Fruit fly (Drosophila melanogaster) whole organism, pupa: ENCODE data around the gene Ppn.

Source experiments
- CG10348 ChIP-seq: fragments of 200-800 bp; sonication (Bioruptor generic); IDR thresholded peaks from 2 replicates; pipeline ENCODE4 v1.3.6; 2022; ENCODE audit warnings: missing biosample characterization, missing genetic modification characterization
- CG12605 ChIP-seq: fragments of 200-800 bp; sonication (Bioruptor generic); IDR thresholded peaks from 2 replicates; pipeline ENCODE4 v1.3.6; 2022; ENCODE audit warnings: missing biosample characterization, missing genetic modification characterization
- CG13204 ChIP-seq: fragments of 200-800 bp; sonication (Bioruptor generic); optimal IDR thresholded peaks from 2 replicates; lab custom pipeline; 2018; ENCODE audit warnings: missing biosample characterization, mild to moderate bottlenecking, missing genetic modification characterization, moderate library complexity
- CG14655 ChIP-seq: fragments of 200-800 bp; sonication (Bioruptor generic); optimal IDR thresholded peaks from 3 replicates; lab custom pipeline; 2017; ENCODE audit warnings: mild to moderate bottlenecking, missing biosample characterization, missing genetic modification reagents, missing genetic modification characterization
- CG15710 ChIP-seq: fragments of 200-800 bp; sonication (Bioruptor generic); optimal IDR thresholded peaks from 2 replicates; lab custom pipeline; 2018; ENCODE audit warnings: missing biosample characterization, mild to moderate bottlenecking, missing genetic modification characterization, moderate library complexity
- CG17806 ChIP-seq: fragments of 200-800 bp; sonication (Bioruptor generic); optimal IDR thresholded peaks from 2 replicates; lab custom pipeline; 2018; ENCODE audit warnings: missing biosample characterization, mild to moderate bottlenecking, missing genetic modification characterization, moderate library complexity
- CG32121 ChIP-seq: fragments of 200-800 bp; sonication (Bioruptor generic); IDR thresholded peaks from 2 replicates; pipeline ENCODE4 v1.3.6; 2022; ENCODE audit warnings: missing biosample characterization, missing genetic modification characterization
- CG34367 ChIP-seq: fragments of 200-800 bp; sonication (Bioruptor generic); optimal IDR thresholded peaks from 2 replicates; lab custom pipeline; 2018; ENCODE audit warnings: missing biosample characterization, mild to moderate bottlenecking, missing genetic modification characterization
- CG4496 ChIP-seq: fragments of 200-800 bp; sonication (Bioruptor generic); IDR thresholded peaks from 3 replicates; pipeline ENCODE4 v1.3.6; 2022; ENCODE audit warnings: missing biosample characterization, missing genetic modification characterization
- CG8159 ChIP-seq: fragments of 200-800 bp; sonication (Bioruptor generic); optimal IDR thresholded peaks from 3 replicates; lab custom pipeline; 2018; ENCODE audit warnings: missing biosample characterization, mild to moderate bottlenecking, missing genetic modification characterization, moderate library complexity
- CG8301 ChIP-seq: fragments of 200-800 bp; sonication (Bioruptor generic); optimal IDR thresholded peaks from 2 replicates; lab custom pipeline; 2018; ENCODE audit warnings: missing biosample characterization, mild to moderate bottlenecking, missing genetic modification characterization
- CG9948 ChIP-seq: fragments of 200-800 bp; sonication (Bioruptor generic); optimal IDR thresholded peaks from 2 replicates; lab custom pipeline; 2018; ENCODE audit warnings: missing biosample characterization, mild to moderate bottlenecking, missing genetic modification characterization, moderate library complexity
- D1 ChIP-seq: fragments of 200-800 bp; sonication (Bioruptor generic); optimal IDR thresholded peaks from 2 replicates; lab custom pipeline; 2018; ENCODE audit warnings: missing biosample characterization, mild to moderate bottlenecking, missing genetic modification characterization, moderate library complexity
- EcR ChIP-seq: fragments of 200-800 bp; sonication (Bioruptor generic); optimal IDR thresholded peaks from 3 replicates; lab custom pipeline; 2019; ENCODE audit warnings: missing biosample characterization, missing genetic modification characterization, mild to moderate bottlenecking, moderate library complexity, missing genetic modification reagents
- Ets98B ChIP-seq: fragments of 200-800 bp; sonication (Bioruptor generic); IDR thresholded peaks from 2 replicates; pipeline ENCODE4 v1.3.6; 2022; ENCODE audit warnings: missing biosample characterization, missing genetic modification characterization
- Pif1A ChIP-seq: fragments of 200-800 bp; sonication (Bioruptor generic); optimal IDR thresholded peaks from 3 replicates; lab custom pipeline; 2016; ENCODE audit warnings: missing biosample characterization, missing genetic modification characterization
- Pif1B ChIP-seq: fragments of 200-800 bp; sonication (Bioruptor generic); optimal IDR thresholded peaks from 3 replicates; lab custom pipeline; 2016; ENCODE audit warnings: missing biosample characterization, missing genetic modification characterization
- Snoo ChIP-seq: fragments of 200-800 bp; sonication (Bioruptor generic); optimal IDR thresholded peaks from 3 replicates; lab custom pipeline; 2017; ENCODE audit warnings: missing biosample characterization, mild to moderate bottlenecking, missing genetic modification characterization, inconsistent platforms
- fd96Ca ChIP-seq: fragments of 200-800 bp; sonication (Bioruptor generic); IDR thresholded peaks from 3 replicates; pipeline ENCODE4 v1.3.6; 2022; ENCODE audit warnings: missing biosample characterization, missing genetic modification characterization
- gl ChIP-seq: fragments of 200-800 bp; sonication (Bioruptor generic); optimal IDR thresholded peaks from 2 replicates; lab custom pipeline; 2018; ENCODE audit warnings: missing biosample characterization, mild to moderate bottlenecking, missing genetic modification characterization
- rn ChIP-seq: fragments of 200-800 bp; sonication (Bioruptor generic); IDR thresholded peaks from 2 replicates; pipeline ENCODE4 v1.3.6; 2022; ENCODE audit warnings: missing biosample characterization, missing genetic modification characterization

Ppn gene

DNA sequence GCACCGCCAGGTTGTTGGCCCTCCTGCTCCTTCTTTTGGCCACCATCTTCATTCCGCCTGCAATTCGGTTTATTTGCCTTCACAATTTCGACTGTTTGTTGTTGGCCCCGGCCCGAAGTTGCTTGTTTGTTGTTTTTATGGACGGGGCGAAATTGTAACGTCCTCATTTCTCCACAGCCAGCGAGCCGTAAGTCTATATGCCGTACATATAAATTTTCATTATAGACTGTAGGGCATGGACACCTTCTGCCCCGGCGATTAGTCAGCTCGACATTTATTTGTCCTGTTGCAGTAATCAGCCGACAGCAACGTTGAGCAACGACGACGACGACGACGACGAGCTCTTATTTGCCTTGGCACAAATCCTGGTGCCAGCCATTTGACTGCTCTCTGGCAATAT, 18.7 kb upstream of the Ppn start:
- TF ChIP-seq gl (tag; lab: Kevin White, UChicago) (no peak), Snoo (tag; lab: Kevin White, UChicago) (peak; percentile 7)

DNA sequence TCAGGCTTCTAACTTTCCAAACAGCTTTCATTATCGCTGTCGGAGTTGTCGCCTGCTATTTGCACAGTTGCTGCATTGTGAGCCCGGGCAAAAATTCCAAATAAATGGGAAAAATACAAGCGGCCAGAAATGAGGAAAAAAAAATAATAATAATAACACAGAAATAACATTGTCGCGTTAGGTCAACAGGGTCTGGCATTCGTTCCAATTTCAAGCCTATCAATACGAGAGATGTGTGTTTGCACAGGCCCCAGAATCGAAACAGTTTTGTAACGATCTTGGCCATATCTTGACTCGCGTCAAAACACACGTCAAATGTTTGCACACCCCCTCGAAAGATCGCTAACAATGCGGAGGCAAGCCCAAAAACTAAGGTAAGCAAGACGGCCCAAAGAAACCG, 16.3 kb upstream of the Ppn start:
- TF ChIP-seq Pif1A (no peak), fd96Ca (GFP tag; lab: Robert Waterston, UW) (no peak), CG34367 (no peak), rn (GFP tag; lab: Robert Waterston, UW) (no peak)

DNA sequence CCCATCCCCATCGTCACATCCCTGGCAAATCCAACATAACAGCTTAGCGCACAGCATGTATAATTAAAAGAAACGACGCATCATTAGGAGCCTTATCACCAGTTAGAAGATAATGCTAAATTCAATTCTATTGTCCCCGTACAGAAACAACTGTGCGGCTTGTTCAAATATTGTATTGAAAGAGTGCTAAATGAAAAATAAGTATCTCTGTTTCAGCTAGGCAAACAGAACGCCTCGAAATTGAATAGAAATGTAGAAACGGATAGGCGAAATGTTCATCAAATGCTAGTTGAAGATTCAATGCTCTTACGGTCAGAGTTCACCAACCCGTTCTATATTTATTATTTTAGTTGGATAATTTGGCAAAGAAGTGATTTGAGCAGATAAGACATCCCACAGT, 15.7 kb upstream of the Ppn start:
- TF ChIP-seq CG9948 (tag; lab: Kevin White, UChicago), result no peak
- no peak for TF ChIP-seq gl (tag; lab: Kevin White, UChicago)
- no peak for TF ChIP-seq CG34367
- TF ChIP-seq rn (GFP tag; lab: Robert Waterston, UW), result no peak
- TF ChIP-seq Pif1B (GFP tag; lab: Kevin White, UChicago), result no peak
- no peak for TF ChIP-seq CG13204 (GFP tag; lab: Kevin White, UChicago)
- TF ChIP-seq Snoo (tag; lab: Kevin White, UChicago), result no peak
- TF ChIP-seq Ets98B, result no peak
- TF ChIP-seq CG14655, result no peak
- TF ChIP-seq CG12605 (GFP tag; lab: Robert Waterston, UW), result no peak
- no peak for TF ChIP-seq CG32121 (GFP tag; lab: Robert Waterston, UW)
- TF ChIP-seq D1 (tag; lab: Kevin White, UChicago), result no peak
- no peak for TF ChIP-seq EcR (GFP tag; lab: Kevin White, UChicago)
- no peak for TF ChIP-seq CG4496 (GFP tag; lab: Robert Waterston, UW)
- no peak for TF ChIP-seq Pif1A
- no peak for TF ChIP-seq CG8159 (tag; lab: Kevin White, UChicago)
- TF ChIP-seq fd96Ca (GFP tag; lab: Robert Waterston, UW), result no peak
- TF ChIP-seq CG17806, result no peak

DNA sequence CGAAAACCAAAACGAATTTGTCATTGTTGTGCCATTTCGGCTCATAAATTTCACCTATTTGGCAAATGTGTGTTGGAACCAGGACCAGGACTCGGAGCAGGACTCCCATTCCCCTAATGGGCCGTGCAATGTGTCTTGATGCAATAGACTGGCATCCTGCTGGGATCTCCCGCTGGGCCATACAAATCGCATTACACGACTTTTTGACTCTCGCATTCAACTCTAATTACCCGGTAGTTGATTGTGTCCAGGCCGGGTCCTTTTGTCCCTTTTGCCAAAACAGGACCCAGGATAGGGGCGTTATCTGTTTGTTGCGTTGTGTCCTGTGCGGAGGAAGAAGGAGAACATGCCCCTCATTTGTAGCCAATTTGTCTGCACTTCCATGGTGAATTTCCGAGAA, 15.2 kb upstream of the Ppn start:
- no peak for TF ChIP-seq CG8159 (tag; lab: Kevin White, UChicago)
- no peak for TF ChIP-seq CG9948 (tag; lab: Kevin White, UChicago)
- TF ChIP-seq CG34367, result no peak
- no peak for TF ChIP-seq gl (tag; lab: Kevin White, UChicago)
- no peak for TF ChIP-seq CG12605 (GFP tag; lab: Robert Waterston, UW)

DNA sequence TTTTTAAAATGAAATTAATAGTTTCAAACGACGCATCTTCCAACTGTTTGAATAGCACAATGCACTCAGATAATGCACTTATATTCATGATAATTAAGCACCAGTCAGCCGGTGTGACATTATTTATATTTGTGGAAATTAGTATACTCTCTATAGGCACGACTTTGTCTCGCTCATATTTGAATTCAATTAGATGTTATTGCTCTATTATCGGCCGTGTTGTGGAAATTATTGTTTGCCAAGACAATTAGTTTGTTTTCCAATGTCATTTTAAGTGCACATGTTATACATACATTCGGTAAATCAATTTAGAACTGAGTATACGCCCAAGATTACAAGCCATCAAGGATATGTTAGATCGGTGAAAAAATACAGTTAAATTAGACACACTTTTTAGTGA, 12.9 kb upstream of the Ppn start:
- TF ChIP-seq CG15710, result no peak
- TF ChIP-seq EcR (GFP tag; lab: Kevin White, UChicago), result no peak
- no peak for TF ChIP-seq CG13204 (GFP tag; lab: Kevin White, UChicago)
- TF ChIP-seq Pif1A, result no peak
- TF ChIP-seq D1 (tag; lab: Kevin White, UChicago), result no peak
- no peak for TF ChIP-seq fd96Ca (GFP tag; lab: Robert Waterston, UW)
- TF ChIP-seq, all 21 proteins: peak for 0

DNA sequence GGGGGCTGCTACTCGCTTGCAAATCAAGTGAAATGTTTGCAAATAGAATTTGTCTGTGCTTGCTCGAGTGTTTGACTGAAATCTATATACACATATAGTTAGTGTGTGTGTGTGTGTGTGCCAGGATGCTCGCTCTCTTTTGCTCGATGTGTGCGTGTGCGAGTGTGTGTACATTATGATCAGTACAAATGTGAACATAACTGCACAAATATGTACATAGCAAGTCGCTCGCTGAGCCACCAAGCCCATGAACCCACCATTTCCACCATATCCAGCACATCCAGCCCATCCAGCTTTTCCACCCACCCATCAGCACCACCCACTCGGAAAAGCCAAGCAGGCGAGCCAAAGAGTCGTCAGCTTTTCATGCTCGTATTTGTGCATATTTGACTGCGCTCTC, 12.1 kb upstream of the Ppn start:
- no peak for TF ChIP-seq fd96Ca (GFP tag; lab: Robert Waterston, UW)
- no peak for TF ChIP-seq CG32121 (GFP tag; lab: Robert Waterston, UW)
- no peak for TF ChIP-seq Pif1A
- no peak for TF ChIP-seq Ets98B
- no peak for TF ChIP-seq CG8159 (tag; lab: Kevin White, UChicago)
- no peak for TF ChIP-seq CG12605 (GFP tag; lab: Robert Waterston, UW)

DNA sequence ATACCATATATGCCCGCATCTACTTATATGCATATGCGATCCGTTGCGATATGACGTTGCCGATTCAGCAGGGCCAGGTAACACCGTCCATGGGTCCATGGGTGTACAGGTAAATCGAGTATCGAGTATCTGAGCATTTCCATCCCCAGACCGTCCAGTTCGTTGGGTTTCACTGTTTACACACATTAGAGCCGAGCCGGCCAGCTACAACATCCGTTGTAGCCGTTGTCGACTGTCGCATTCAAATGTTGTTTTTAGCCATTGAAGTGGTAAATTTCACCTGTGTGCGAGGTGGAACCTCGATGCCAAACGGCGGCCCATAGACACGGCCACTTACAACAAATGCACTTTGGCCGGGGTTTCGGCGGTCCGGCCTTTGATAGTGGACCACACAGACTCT, 8.3 kb upstream of the Ppn start:
- no peak for TF ChIP-seq gl (tag; lab: Kevin White, UChicago)
- TF ChIP-seq CG8301, result no peak
- no peak for TF ChIP-seq EcR (GFP tag; lab: Kevin White, UChicago)
- TF ChIP-seq CG34367, result no peak
- no peak for TF ChIP-seq Ets98B
- no peak for TF ChIP-seq CG4496 (GFP tag; lab: Robert Waterston, UW)
- no peak for TF ChIP-seq CG17806
- no peak for TF ChIP-seq Snoo (tag; lab: Kevin White, UChicago)
- TF ChIP-seq CG12605 (GFP tag; lab: Robert Waterston, UW), result no peak
- no peak for TF ChIP-seq CG15710
- TF ChIP-seq CG10348, result no peak
- TF ChIP-seq Pif1B (GFP tag; lab: Kevin White, UChicago), result no peak
- no peak for TF ChIP-seq Pif1A
- no peak for TF ChIP-seq CG14655

DNA sequence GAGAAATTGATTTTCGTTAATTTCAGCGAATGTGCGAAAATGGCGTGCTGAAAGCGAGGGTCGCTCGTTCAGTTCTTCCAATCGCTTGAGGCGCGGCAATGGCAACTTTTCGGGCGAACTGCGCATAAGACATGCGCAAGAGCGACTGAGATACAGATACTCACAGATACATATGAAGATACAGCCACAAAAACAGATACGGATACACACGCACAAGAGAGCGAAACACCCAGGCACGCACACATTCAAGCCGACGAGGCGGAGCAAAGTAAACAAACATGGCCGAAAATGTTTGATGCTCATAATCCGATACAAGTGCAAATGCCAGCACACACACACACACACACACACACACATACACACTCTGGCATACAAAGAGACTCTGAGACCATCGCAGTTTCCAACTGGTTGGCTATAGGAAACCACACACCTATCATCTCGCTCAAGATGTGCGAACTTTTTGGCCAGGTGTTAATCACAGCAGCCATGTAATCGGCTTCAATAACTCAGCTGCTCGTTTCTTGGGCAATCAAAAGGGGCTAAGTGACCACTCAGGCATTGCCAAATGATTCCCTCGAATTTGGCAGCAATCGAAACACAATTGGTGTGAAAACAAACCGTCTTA, 7.1 kb upstream of the Ppn start:
- TF ChIP-seq CG32121 (GFP tag; lab: Robert Waterston, UW) (peak; percentile 36; the same call in 1 of the 2 replicates), fd96Ca (GFP tag; lab: Robert Waterston, UW) (peak; percentile 56; the same call in 2 of the 3 replicates), CG14655 (no peak), CG4496 (GFP tag; lab: Robert Waterston, UW) (peak; percentile 46; the same call in 1 of the 3 replicates), CG13204 (GFP tag; lab: Kevin White, UChicago) (no peak), Pif1A (no peak)
